Worm (Caenorhabditis elegans) whole organism, late embryonic: ENCODE data around the gene srx-8.

Experiments used
- C08G9.2 ChIP-seq: sonication (generic microtip); optimal IDR thresholded peaks from 2 replicates; lab custom pipeline; 2016; ENCODE audit warnings: mild to moderate bottlenecking, missing genetic modification characterization, moderate library complexity, missing compliant biosample characterization
- F13H6.1 ChIP-seq: sonication (generic microtip); optimal IDR thresholded peaks from 2 replicates; lab custom pipeline; 2016; ENCODE audit warnings: missing genetic modification characterization, missing compliant biosample characterization
- K02D7.2 ChIP-seq: sonication (generic microtip); optimal IDR thresholded peaks from 2 replicates; lab custom pipeline; 2017; ENCODE audit warnings: mild to moderate bottlenecking, missing genetic modification characterization, missing compliant biosample characterization
- K09A11.1 ChIP-seq: sonication (generic microtip); optimal IDR thresholded peaks from 2 replicates; lab custom pipeline; 2017; ENCODE audit warnings: antibody characterized with exemption, mild to moderate bottlenecking, missing genetic modification characterization, missing compliant biosample characterization; ENCODE audit not compliant: insufficient read depth
- Y22D7AL.16 ChIP-seq: sonication (generic microtip); optimal IDR thresholded peaks from 2 replicates; lab custom pipeline; 2016; ENCODE audit warnings: missing genetic modification characterization, missing compliant biosample characterization
- ama-1 ChIP-seq: fragments of 150-350 bp; optimal IDR thresholded peaks from 2 replicates; lab custom pipeline; 2014
- ceh-18 ChIP-seq: sonication (generic microtip); optimal IDR thresholded peaks from 2 replicates; lab custom pipeline; 2016; ENCODE audit warnings: missing genetic modification characterization, missing compliant biosample characterization
- ceh-19 ChIP-seq: fragments of 200-800 bp; sonication (Bioruptor generic); optimal IDR thresholded peaks from 2 replicates; lab custom pipeline; 2018; ENCODE audit warnings: mild to moderate bottlenecking, missing genetic modification characterization, missing compliant biosample characterization
- ceh-2 ChIP-seq: sonication (generic microtip); optimal IDR thresholded peaks from 2 replicates; lab custom pipeline; 2016; ENCODE audit warnings: missing genotype, missing genetic modification characterization, missing compliant biosample characterization
- ceh-24 ChIP-seq: sonication (generic microtip); optimal IDR thresholded peaks from 2 replicates; lab custom pipeline; 2016; ENCODE audit warnings: mild to moderate bottlenecking, missing genetic modification characterization, missing compliant biosample characterization
- ceh-30 ChIP-seq: fragments of 150-350 bp; optimal IDR thresholded peaks from 2 replicates; lab custom pipeline; 2014; ENCODE audit warnings: missing biosample characterization, missing genetic modification characterization
- ceh-31 ChIP-seq: sonication (generic microtip); optimal IDR thresholded peaks from 2 replicates; lab custom pipeline; 2016; ENCODE audit warnings: missing genetic modification characterization, missing compliant biosample characterization
- ceh-9 ChIP-seq: sonication (generic microtip); optimal IDR thresholded peaks from 2 replicates; lab custom pipeline; 2016; ENCODE audit warnings: mild to moderate bottlenecking, missing genetic modification characterization, inconsistent platforms, missing compliant biosample characterization
- dmd-4 ChIP-seq: sonication (generic microtip); optimal IDR thresholded peaks from 2 replicates; lab custom pipeline; 2016; ENCODE audit warnings: borderline replicate concordance, missing genetic modification characterization, missing compliant biosample characterization
- elt-2 ChIP-seq: sonication (generic microtip); optimal IDR thresholded peaks from 2 replicates; lab custom pipeline; 2016; ENCODE audit warnings: missing genetic modification reagents, missing genetic modification characterization, missing compliant biosample characterization
- ets-4 ChIP-seq: sonication (generic microtip); optimal IDR thresholded peaks from 2 replicates; lab custom pipeline; 2016; ENCODE audit warnings: missing genetic modification characterization, missing compliant biosample characterization
- fkh-6 ChIP-seq: sonication (generic microtip); optimal IDR thresholded peaks from 2 replicates; lab custom pipeline; 2016; ENCODE audit warnings: missing genetic modification characterization, missing compliant biosample characterization
- hlh-13 ChIP-seq: fragments of 200-800 bp; sonication (Bioruptor generic); optimal IDR thresholded peaks from 2 replicates; lab custom pipeline; 2018; ENCODE audit warnings: mild to moderate bottlenecking, missing genetic modification characterization, missing compliant biosample characterization
- hlh-15 ChIP-seq: sonication (generic microtip); optimal IDR thresholded peaks from 2 replicates; lab custom pipeline; 2016; ENCODE audit warnings: missing genetic modification characterization, missing compliant biosample characterization
- hlh-30 ChIP-seq: sonication (generic microtip); optimal IDR thresholded peaks from 2 replicates; lab custom pipeline; 2017; ENCODE audit warnings: antibody characterized with exemption, missing genetic modification characterization, missing compliant biosample characterization; ENCODE audit not compliant: insufficient read depth
- hlh-8 ChIP-seq: sonication (generic microtip); optimal IDR thresholded peaks from 2 replicates; lab custom pipeline; 2016; ENCODE audit warnings: missing genotype, missing genetic modification characterization, missing compliant biosample characterization
- lin-11 ChIP-seq: fragments of 200-800 bp; sonication (Bioruptor generic); optimal IDR thresholded peaks from 2 replicates; lab custom pipeline; 2018; ENCODE audit warnings: mild to moderate bottlenecking, missing genetic modification characterization, missing compliant biosample characterization
- madf-2 ChIP-seq: sonication (generic microtip); optimal IDR thresholded peaks from 2 replicates; lab custom pipeline; 2017; ENCODE audit warnings: missing genetic modification characterization, missing compliant biosample characterization
- nhr-11 ChIP-seq: fragments of 150-350 bp; optimal IDR thresholded peaks from 2 replicates; lab custom pipeline; 2014; ENCODE audit warnings: missing biosample characterization, missing genetic modification characterization
- odd-2 ChIP-seq: sonication (generic microtip); optimal IDR thresholded peaks from 2 replicates; lab custom pipeline; 2017; ENCODE audit warnings: antibody characterized with exemption, mild to moderate bottlenecking, missing genetic modification characterization, missing compliant biosample characterization
- pag-3 ChIP-seq: sonication (generic microtip); optimal IDR thresholded peaks from 2 replicates; lab custom pipeline; 2016; ENCODE audit warnings: missing compliant biosample characterization, missing genetic modification characterization, borderline replicate concordance
- pat-9 ChIP-seq: fragments of 200-800 bp; sonication (Bioruptor generic); optimal IDR thresholded peaks from 2 replicates; lab custom pipeline; 2018; ENCODE audit warnings: mild to moderate bottlenecking, missing genetic modification characterization, moderate library complexity, missing compliant biosample characterization
- pax-1 ChIP-seq: fragments of 150-350 bp; optimal IDR thresholded peaks from 2 replicates; lab custom pipeline; 2014; ENCODE audit warnings: missing biosample characterization, missing genetic modification characterization
- pha-2 ChIP-seq: sonication (generic microtip); optimal IDR thresholded peaks from 2 replicates; lab custom pipeline; 2017; ENCODE audit warnings: mild to moderate bottlenecking, missing genetic modification characterization, missing compliant biosample characterization
- pha-4 ChIP-seq: fragments of 150-350 bp; optimal IDR thresholded peaks from 2 replicates; lab custom pipeline; 2018; ENCODE audit warnings: missing biosample characterization, missing genetic modification reagents, missing genetic modification characterization
- pqm-1 ChIP-seq: sonication (generic microtip); optimal IDR thresholded peaks from 2 replicates; lab custom pipeline; 2016; ENCODE audit warnings: missing genetic modification characterization, missing compliant biosample characterization
- sdc-2 ChIP-seq: sonication (generic microtip); optimal IDR thresholded peaks from 2 replicates; lab custom pipeline; 2016; ENCODE audit warnings: missing genotype, missing genetic modification characterization, missing compliant biosample characterization
- sox-4 ChIP-seq: sonication (generic microtip); optimal IDR thresholded peaks from 2 replicates; lab custom pipeline; 2017; ENCODE audit warnings: mild to moderate bottlenecking, missing genetic modification characterization, inconsistent platforms, missing compliant biosample characterization
- tbx-2 ChIP-seq: sonication (generic microtip); optimal IDR thresholded peaks from 2 replicates; lab custom pipeline; 2016; ENCODE audit warnings: missing genetic modification characterization, missing compliant biosample characterization
- tbx-7 ChIP-seq: sonication (generic microtip); optimal IDR thresholded peaks from 2 replicates; lab custom pipeline; 2016; ENCODE audit warnings: missing genotype, missing genetic modification characterization, missing compliant biosample characterization
- zip-5 ChIP-seq: sonication (generic microtip); optimal IDR thresholded peaks from 2 replicates; lab custom pipeline; 2016; ENCODE audit warnings: missing genetic modification characterization, missing compliant biosample characterization
- ztf-16 ChIP-seq: sonication (generic microtip); optimal IDR thresholded peaks from 2 replicates; lab custom pipeline; 2017; ENCODE audit warnings: missing genetic modification characterization, missing compliant biosample characterization

srx-8 gene

ce11 chrV:524058-524457 lies 31.9 kb downstream of the srx-8 start, which contains the start of gene lipl-3:
TSS of gene lipl-3 (minus strand) at chrV:524218.
- no peak for TF ChIP-seq tbx-7 (tag; lab: Kevin White, UChicago)
- no peak for TF ChIP-seq dmd-4 (tag; lab: Kevin White, UChicago)
- TF ChIP-seq ceh-24 (tag; lab: Kevin White, UChicago), result no peak
- no peak for TF ChIP-seq pha-2
- TF ChIP-seq nhr-11 (tag; lab: Kevin White, UChicago), result no peak
- no peak for TF ChIP-seq pha-4 (tag; lab: Kevin White, UChicago)
- no peak for TF ChIP-seq hlh-13 (GFP tag; lab: Kevin White, UChicago)
- no peak for TF ChIP-seq ceh-19 (GFP tag; lab: Kevin White, UChicago)
- TF ChIP-seq Y22D7AL.16 (tag; lab: Kevin White, UChicago), result no peak
- TF ChIP-seq F13H6.1 (tag; lab: Kevin White, UChicago), result no peak
- no peak for TF ChIP-seq ceh-2
- no peak for TF ChIP-seq ceh-18
- no peak for TF ChIP-seq pax-1
- TF ChIP-seq ama-1, result no peak

- TF ChIP-seq ceh-30, result no peak
- TF ChIP-seq tbx-2 (tag; lab: Kevin White, UChicago), result no peak
- no peak for TF ChIP-seq pqm-1 (tag; lab: Kevin White, UChicago)
- no peak for TF ChIP-seq C08G9.2 (tag; lab: Kevin White, UChicago)
- no peak for TF ChIP-seq zip-5 (tag; lab: Kevin White, UChicago)
Observed at ce11 chrV:521517-521916, 34.4 kb downstream of the srx-8 start, which contains the start of gene srw-107. TSS of gene srw-107 (minus strand) at chrV:521617.

- TF ChIP-seq elt-2 (no peak), ceh-31 (no peak), pag-3 (no peak)
- TF ChIP-seq, all 69 proteins: peak for 0
Observed at ce11 chrV:519445-519844, 36.5 kb downstream of the srx-8 start, which contains the start of gene nhr-210. TSS of gene nhr-210 (minus strand) at chrV:519545.

- TF ChIP-seq K09A11.1 (no peak), ceh-9 (tag; lab: Kevin White, UChicago) (no peak), ets-4 (tag; lab: Kevin White, UChicago) (no peak), C08G9.2 (tag; lab: Kevin White, UChicago) (no peak), lin-11 (tag; lab: Kevin White, UChicago) (no peak), elt-2 (no peak), ceh-24 (tag; lab: Kevin White, UChicago) (no peak), Y22D7AL.16 (tag; lab: Kevin White, UChicago) (no peak), fkh-6 (tag; lab: Kevin White, UChicago) (no peak)
- TF ChIP-seq, all 69 proteins: peak for 0
Observed at ce11 chrV:512420-512819, 43.5 kb downstream of the srx-8 start, which contains the start of gene srh-37. TSS of gene srh-37 (minus strand) at chrV:512520.

- TF ChIP-seq hlh-15 (tag; lab: Kevin White, UChicago) (no peak), ztf-16 (tag; lab: Kevin White, UChicago) (no peak), fkh-6 (tag; lab: Kevin White, UChicago) (no peak), pax-1 (no peak), ceh-2 (no peak), hlh-8 (tag; lab: Kevin White, UChicago) (no peak), pha-4 (tag; lab: Kevin White, UChicago) (no peak), pag-3 (no peak), dmd-4 (tag; lab: Kevin White, UChicago) (no peak), sox-4 (no peak), sdc-2 (tag; lab: Kevin White, UChicago) (no peak), madf-2 (no peak), hlh-13 (GFP tag; lab: Kevin White, UChicago) (no peak), odd-2 (no peak), F13H6.1 (tag; lab: Kevin White, UChicago) (no peak), K02D7.2 (no peak), C08G9.2 (tag; lab: Kevin White, UChicago) (no peak), hlh-30 (tag; lab: Kevin White, UChicago) (no peak), pat-9 (tag; lab: Kevin White, UChicago) (no peak)
Observed at ce11 chrV:505191-505590, 50.8 kb downstream of the srx-8 start, which contains the start of gene srlf-19. TSS of gene srlf-19 (plus strand) at chrV:505491.
